Worm (Caenorhabditis elegans) whole organism, L2 larva: Measurements from ENCODE around the gene saeg-2.
A peak's percentile ranks its signal among the peaks of the same experiment; 100 is the strongest.

Experiments used
- C34F6.9 ChIP-seq: fragments of 150-350 bp; optimal IDR thresholded peaks from 2 replicates; lab custom pipeline; 2014; ENCODE audit warnings: missing biosample characterization, missing genetic modification characterization
- F13H6.1 ChIP-seq: sonication (generic microtip); optimal IDR thresholded peaks from 2 replicates; lab custom pipeline; 2016; ENCODE audit warnings: missing genetic modification characterization, missing compliant biosample characterization
- R02D3.7 ChIP-seq: fragments of 150-350 bp; optimal IDR thresholded peaks from 2 replicates; lab custom pipeline; 2014; ENCODE audit warnings: missing biosample characterization, missing genetic modification characterization
- ZK546.5 ChIP-seq: sonication (generic microtip); optimal IDR thresholded peaks from 2 replicates; lab custom pipeline; 2017; ENCODE audit warnings: missing biosample characterization, missing genetic modification characterization
- alr-1 ChIP-seq: fragments of 150-350 bp; optimal IDR thresholded peaks from 2 replicates; lab custom pipeline; 2014; ENCODE audit warnings: missing biosample characterization, missing genetic modification characterization
- aly-2 ChIP-seq: fragments of 150-350 bp; optimal IDR thresholded peaks from 2 replicates; lab custom pipeline; 2014; ENCODE audit warnings: missing biosample characterization, missing genetic modification characterization
- ama-1 ChIP-seq: fragments of 150-350 bp; optimal IDR thresholded peaks from 2 replicates; lab custom pipeline; 2018; ENCODE audit warnings: inconsistent platforms
- blmp-1 ChIP-seq: sonication (generic microtip); optimal IDR thresholded peaks from 2 replicates; lab custom pipeline; 2017; ENCODE audit warnings: missing genetic modification characterization, mild to moderate bottlenecking, missing compliant biosample characterization, antibody characterized with exemption, moderate library complexity; ENCODE audit not compliant: insufficient read depth
- ceh-82 ChIP-seq: fragments of 150-350 bp; optimal IDR thresholded peaks from 2 replicates; lab custom pipeline; 2014; ENCODE audit warnings: missing biosample characterization, missing genetic modification characterization
- crh-2 ChIP-seq: sonication (generic microtip); optimal IDR thresholded peaks from 2 replicates; lab custom pipeline; 2017; ENCODE audit warnings: missing biosample characterization, missing genetic modification characterization
- dmd-4 ChIP-seq: sonication (generic microtip); optimal IDR thresholded peaks from 2 replicates; lab custom pipeline; 2017; ENCODE audit warnings: missing biosample characterization, missing genetic modification characterization
- egl-27 ChIP-seq: sonication (generic microtip); optimal IDR thresholded peaks from 3 replicates; lab custom pipeline; 2017; ENCODE audit warnings: missing biosample characterization, missing genetic modification reagents, missing genetic modification characterization
- elt-3 ChIP-seq: sonication (generic microtip); optimal IDR thresholded peaks from 2 replicates; lab custom pipeline; 2017; ENCODE audit warnings: missing biosample characterization, missing genetic modification characterization
- fos-1 ChIP-seq: fragments of 150-350 bp; optimal IDR thresholded peaks from 2 replicates; lab custom pipeline; 2014; ENCODE audit warnings: missing biosample characterization, missing genetic modification characterization
- lin-11 ChIP-seq: fragments of 150-350 bp; sonication (generic microtip); optimal IDR thresholded peaks from 2 replicates; lab custom pipeline; 2014; ENCODE audit warnings: missing biosample characterization, missing genetic modification characterization, inconsistent platforms, mixed read lengths
- lin-39 ChIP-seq: fragments of 150-350 bp; optimal IDR thresholded peaks from 2 replicates; lab custom pipeline; 2014; ENCODE audit warnings: missing biosample characterization, missing genetic modification reagents, missing genetic modification characterization
- lsy-2 ChIP-seq, 2 experiments: fragments of 150-350 bp in 1 of 2; sonication (generic microtip) in 1 of 2; optimal IDR thresholded peaks; 2 replicates each; lab custom pipeline; 2014 to 2017; ENCODE audit warnings: missing biosample characterization in 2 of 2, missing genetic modification characterization in 2 of 2
- mab-5 ChIP-seq: fragments of 150-350 bp; optimal IDR thresholded peaks from 2 replicates; lab custom pipeline; 2014; ENCODE audit warnings: missing biosample characterization, missing genetic modification characterization
- mbf-1 ChIP-seq: sonication (generic microtip); optimal IDR thresholded peaks from 2 replicates; lab custom pipeline; 2017; ENCODE audit warnings: missing biosample characterization, missing genetic modification characterization
- nhr-10 ChIP-seq: sonication (generic microtip); optimal IDR thresholded peaks from 2 replicates; lab custom pipeline; 2017; ENCODE audit warnings: missing biosample characterization, missing genetic modification characterization
- nhr-11 ChIP-seq: fragments of 150-350 bp; optimal IDR thresholded peaks from 2 replicates; lab custom pipeline; 2014; ENCODE audit warnings: missing biosample characterization, missing genetic modification characterization
- nhr-12 ChIP-seq: fragments of 150-350 bp; optimal IDR thresholded peaks from 2 replicates; lab custom pipeline; 2014; ENCODE audit warnings: missing biosample characterization, missing genetic modification characterization
- nhr-129 ChIP-seq: fragments of 150-350 bp; optimal IDR thresholded peaks from 2 replicates; lab custom pipeline; 2014; ENCODE audit warnings: missing biosample characterization, missing genetic modification characterization
- nhr-23 ChIP-seq: fragments of 150-350 bp; optimal IDR thresholded peaks from 2 replicates; lab custom pipeline; 2014; ENCODE audit warnings: missing biosample characterization, missing genetic modification reagents, missing genetic modification characterization
- nhr-237 ChIP-seq: fragments of 150-350 bp; optimal IDR thresholded peaks from 2 replicates; lab custom pipeline; 2014; ENCODE audit warnings: missing biosample characterization, missing genetic modification characterization
- nhr-25 ChIP-seq: fragments of 150-350 bp; sonication (generic microtip); optimal IDR thresholded peaks from 3 replicates; lab custom pipeline; 2014; ENCODE audit warnings: missing biosample characterization, missing genetic modification characterization
- nhr-6 ChIP-seq: fragments of 150-350 bp; optimal IDR thresholded peaks from 2 replicates; lab custom pipeline; 2014; ENCODE audit warnings: missing biosample characterization, missing genetic modification characterization
- nhr-77 ChIP-seq: fragments of 150-350 bp; optimal IDR thresholded peaks from 2 replicates; lab custom pipeline; 2014; ENCODE audit warnings: missing biosample characterization, missing genetic modification characterization
- peb-1 ChIP-seq: fragments of 150-350 bp; optimal IDR thresholded peaks from 2 replicates; lab custom pipeline; 2014; ENCODE audit warnings: missing biosample characterization, missing genetic modification characterization
- sem-4 ChIP-seq: fragments of 150-350 bp; optimal IDR thresholded peaks from 2 replicates; lab custom pipeline; 2014; ENCODE audit warnings: missing biosample characterization, missing genetic modification reagents, missing genetic modification characterization
- skn-1 ChIP-seq: sonication (generic microtip); optimal IDR thresholded peaks from 2 replicates; lab custom pipeline; 2017; ENCODE audit warnings: missing biosample characterization, missing genetic modification characterization
- sma-3 ChIP-seq: sonication (generic microtip); optimal IDR thresholded peaks from 2 replicates; lab custom pipeline; 2016; ENCODE audit warnings: missing genetic modification reagents, missing genetic modification characterization, missing compliant biosample characterization
- sma-9 ChIP-seq, 2 experiments: fragments of 150-350 bp in 1 of 2; sonication (generic microtip) in 1 of 2; optimal IDR thresholded peaks; 2 replicates each; lab custom pipeline; 2014 to 2016; ENCODE audit warnings: missing genetic modification characterization in 2 of 2, mild to moderate bottlenecking in 1 of 2, missing biosample characterization in 1 of 2, missing compliant biosample characterization in 1 of 2, missing genetic modification reagents in 1 of 2, moderate library complexity in 1 of 2
- snpc-4 ChIP-seq: fragments of 150-350 bp; optimal IDR thresholded peaks from 2 replicates; lab custom pipeline; 2014; ENCODE audit warnings: missing biosample characterization, missing genetic modification characterization
- unc-39 ChIP-seq: fragments of 150-350 bp; optimal IDR thresholded peaks from 2 replicates; lab custom pipeline; 2014; ENCODE audit warnings: missing biosample characterization, missing genetic modification characterization
- unc-55 ChIP-seq: fragments of 150-350 bp; sonication (generic microtip); optimal IDR thresholded peaks from 3 replicates; lab custom pipeline; 2014; ENCODE audit warnings: missing biosample characterization, missing genetic modification reagents, missing genetic modification characterization
- unc-62 ChIP-seq: fragments of 150-350 bp; optimal IDR thresholded peaks from 2 replicates; lab custom pipeline; 2014; ENCODE audit warnings: missing biosample characterization, missing genetic modification reagents, missing genetic modification characterization
- zag-1 ChIP-seq: fragments of 150-350 bp; optimal IDR thresholded peaks from 2 replicates; lab custom pipeline; 2014; ENCODE audit warnings: missing biosample characterization, missing genetic modification characterization
- ztf-1 ChIP-seq: fragments of 200-800 bp; sonication (Bioruptor generic); conservative IDR thresholded peaks from 2 replicates; pipeline ENCODE4 v1.3.6; 2022; ENCODE audit warnings: missing genetic modification characterization, missing compliant biosample characterization
- ztf-11 ChIP-seq: sonication (generic microtip); optimal IDR thresholded peaks from 2 replicates; lab custom pipeline; 2017; ENCODE audit warnings: missing biosample characterization, missing genetic modification characterization
- ztf-4 ChIP-seq: fragments of 150-350 bp; optimal IDR thresholded peaks from 2 replicates; lab custom pipeline; 2014; ENCODE audit warnings: missing biosample characterization, missing genetic modification characterization

saeg-2 gene

ce11 chrIII:9228722-9229121, 11.4 kb upstream of the saeg-2 start, which contains the start of gene rnr-1:
Gene rnr-1, minus strand, starts transcription at chrIII:9228798.
- TF ChIP-seq zag-1 (tag; lab: Kevin White, UChicago) (no peak), unc-39 (tag; lab: Kevin White, UChicago) (no peak), peb-1 (no peak), dmd-4 (tag; lab: Kevin White, UChicago) (no peak), sma-9 (GFP tag; optimal IDR thresholded peaks at IDR 0.05; lab: Kevin White, UChicago) (no peak), sma-9 (tag; optimal IDR thresholded peaks at IDR 0.05; lab: Kevin White, UChicago) (no peak), skn-1 (tag; lab: Kevin White, UChicago) (no peak), blmp-1 (tag; lab: Kevin White, UChicago) (no peak)

DNA sequence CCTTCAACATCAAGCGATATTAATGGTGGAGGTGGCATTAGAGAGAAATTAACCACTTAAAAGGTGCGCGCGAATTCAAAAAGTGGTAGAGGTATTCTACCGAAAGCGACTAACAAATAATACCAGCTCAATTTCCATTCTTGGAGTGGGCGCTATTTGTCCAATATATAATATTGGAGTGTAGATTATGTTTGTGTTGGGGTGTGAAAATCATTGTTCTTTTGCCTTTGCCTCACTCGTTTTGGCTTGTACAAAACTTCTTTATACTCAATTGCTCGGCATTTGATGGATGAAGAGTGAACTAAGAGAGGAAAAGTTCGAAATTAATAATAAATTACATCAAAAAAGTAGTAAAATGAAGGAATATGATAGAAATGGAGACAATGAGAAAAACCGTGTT, 9.0 kb upstream of the saeg-2 start, which contains the start of gene T23G5.3:
T23G5.3 (minus strand) TSS at position 101 of the 400 bp plus-strand sequence.
- TF ChIP-seq nhr-10 (tag; lab: Kevin White, UChicago) (no peak), ztf-11 (tag; lab: Kevin White, UChicago) (no peak), mbf-1 (tag; lab: Kevin White, UChicago) (no peak), lin-39 (no peak), unc-62 (GFP tag; lab: Kevin White, UChicago) (no peak), snpc-4 (tag; lab: Kevin White, UChicago) (no peak), aly-2 (tag; lab: Kevin White, UChicago) (no peak), nhr-23 (no peak), R02D3.7 (tag; lab: Kevin White, UChicago) (no peak), dmd-4 (tag; lab: Kevin White, UChicago) (no peak), sem-4 (tag; lab: Kevin White, UChicago) (no peak), unc-55 (GFP tag; lab: Kevin White, UChicago) (no peak), sma-9 (GFP tag; optimal IDR thresholded peaks at IDR 0.05; lab: Kevin White, UChicago) (no peak), sma-9 (tag; optimal IDR thresholded peaks at IDR 0.05; lab: Kevin White, UChicago) (no peak), blmp-1 (tag; lab: Kevin White, UChicago) (no peak), egl-27 (tag; lab: Kevin White, UChicago) (no peak), nhr-25 (tag; lab: Kevin White, UChicago) (no peak), C34F6.9 (tag; lab: Kevin White, UChicago) (no peak), peb-1 (no peak), alr-1 (tag; lab: Kevin White, UChicago) (no peak), nhr-12 (tag; lab: Kevin White, UChicago) (no peak)

ce11 chrIII:9236228-9236627, 3.9 kb upstream of the saeg-2 start, which contains the start of gene T23G5.2:
Gene T23G5.2, minus strand, starts transcription at chrIII:9236328.
- no peak for TF ChIP-seq sma-9 (GFP tag; optimal IDR thresholded peaks at IDR 0.05; lab: Kevin White, UChicago)
- no peak for TF ChIP-seq sma-9 (tag; optimal IDR thresholded peaks at IDR 0.05; lab: Kevin White, UChicago)
- no peak for TF ChIP-seq nhr-11 (tag; lab: Kevin White, UChicago)
- TF ChIP-seq crh-2, result no peak
- no peak for TF ChIP-seq peb-1
- no peak for TF ChIP-seq elt-3
- TF ChIP-seq ZK546.5 (tag; lab: Kevin White, UChicago), result no peak
- no peak for TF ChIP-seq lin-11 (tag; lab: Kevin White, UChicago)
- TF ChIP-seq sma-3, result no peak
- no peak for TF ChIP-seq fos-1
- TF ChIP-seq F13H6.1, result no peak
- no peak for TF ChIP-seq unc-62 (GFP tag; lab: Kevin White, UChicago)
- TF ChIP-seq ceh-82 (tag; lab: Kevin White, UChicago), result no peak
- no peak for TF ChIP-seq alr-1 (tag; lab: Kevin White, UChicago)

DNA sequence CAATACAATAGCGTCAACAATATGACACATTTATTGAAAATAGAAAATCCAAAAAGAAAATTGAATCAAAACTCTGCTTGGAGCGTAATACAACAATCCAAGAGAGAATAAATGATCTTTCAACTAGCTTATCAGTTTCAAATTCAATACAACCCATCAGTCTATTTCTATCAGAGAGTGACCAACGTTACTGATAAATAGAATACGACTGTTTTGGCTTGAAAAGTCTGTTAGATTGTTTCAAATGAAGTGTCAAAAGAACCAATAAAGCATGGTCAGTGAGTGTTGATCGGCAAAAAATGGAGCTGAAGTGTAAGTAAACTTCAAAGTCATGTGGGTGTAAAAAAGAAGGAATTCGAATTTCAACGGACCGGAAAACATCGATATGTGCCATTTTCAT, 2.5 kb upstream of the saeg-2 start:
- no peak for TF ChIP-seq nhr-6 (tag; lab: Kevin White, UChicago)
- TF ChIP-seq ztf-1 (GFP tag; lab: Robert Waterston, UW), result no peak
- no peak for TF ChIP-seq mbf-1 (tag; lab: Kevin White, UChicago)
- TF ChIP-seq C34F6.9 (tag; lab: Kevin White, UChicago), result no peak
- peak; percentile 9 for TF ChIP-seq crh-2
- TF ChIP-seq nhr-23, result no peak
- TF ChIP-seq egl-27 (tag; lab: Kevin White, UChicago), result no peak
- peak; percentile 15 for TF ChIP-seq fos-1
- TF ChIP-seq lin-39, result no peak
- no peak for TF ChIP-seq sma-3
- TF ChIP-seq, all 48 proteins: peak for 2

DNA sequence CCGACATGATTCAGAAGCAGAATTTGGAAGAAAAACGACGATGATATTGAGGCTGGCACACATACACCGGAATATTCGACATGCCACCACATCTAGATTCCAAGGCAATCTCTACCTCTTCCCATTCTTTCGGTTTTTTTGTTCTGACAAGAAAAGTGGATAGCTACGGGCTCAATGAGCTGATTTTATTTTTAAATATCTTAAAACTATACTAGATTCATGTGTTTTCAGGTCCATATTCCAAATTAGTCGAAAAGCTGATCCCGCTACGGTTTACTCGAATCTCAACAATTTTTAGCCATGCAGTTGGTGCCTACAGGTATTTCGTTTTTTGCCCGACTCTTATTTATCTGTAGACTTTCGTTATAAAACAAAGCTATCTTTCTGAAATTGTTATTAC, 2.5 kb downstream of the saeg-2 start, which contains the start of gene dat-1:
dat-1 (plus strand) TSS at position 301 of the 400 bp plus-strand sequence.
- TF ChIP-seq nhr-129 (tag; lab: Kevin White, UChicago) (no peak), lsy-2 (tag; optimal IDR thresholded peaks at IDR 0.05; lab: Kevin White, UChicago) (no peak), F13H6.1 (no peak), nhr-77 (tag; lab: Kevin White, UChicago) (no peak), sma-9 (GFP tag; optimal IDR thresholded peaks at IDR 0.05; lab: Kevin White, UChicago) (no peak), sma-9 (tag; optimal IDR thresholded peaks at IDR 0.05; lab: Kevin White, UChicago) (no peak), ama-1 (lab: Kevin White, UChicago) (no peak), mab-5 (tag; lab: Kevin White, UChicago) (no peak), blmp-1 (tag; lab: Kevin White, UChicago) (no peak), ZK546.5 (tag; lab: Kevin White, UChicago) (no peak), fos-1 (no peak), alr-1 (tag; lab: Kevin White, UChicago) (no peak), sem-4 (tag; lab: Kevin White, UChicago) (no peak), nhr-237 (tag; lab: Kevin White, UChicago) (no peak), aly-2 (tag; lab: Kevin White, UChicago) (no peak), ztf-4 (tag; lab: Kevin White, UChicago) (no peak)
